Fruit fly (Drosophila melanogaster) S2 (cell line): ENCODE measurements around the gene CG31957.

Source experiments
- CG8478 ChIP-seq: fragments of >200 bp; optimal IDR thresholded peaks from 2 replicates; lab custom pipeline; 2018
- CTCF ChIP-seq, 2 experiments: fragments of >200 bp; optimal IDR thresholded peaks; 2 replicates each; lab custom pipeline; 2018

CG31957 gene

dm6 chr2L:3880048-3880447 lies 7.8 kb upstream of the CG31957 start:
- TF ChIP-seq CG8478 (lab: Kevin White, UChicago) (no peak), CTCF (optimal IDR thresholded peaks at IDR 0.05; lab: Kevin White, UChicago) (no peak)

DNA sequence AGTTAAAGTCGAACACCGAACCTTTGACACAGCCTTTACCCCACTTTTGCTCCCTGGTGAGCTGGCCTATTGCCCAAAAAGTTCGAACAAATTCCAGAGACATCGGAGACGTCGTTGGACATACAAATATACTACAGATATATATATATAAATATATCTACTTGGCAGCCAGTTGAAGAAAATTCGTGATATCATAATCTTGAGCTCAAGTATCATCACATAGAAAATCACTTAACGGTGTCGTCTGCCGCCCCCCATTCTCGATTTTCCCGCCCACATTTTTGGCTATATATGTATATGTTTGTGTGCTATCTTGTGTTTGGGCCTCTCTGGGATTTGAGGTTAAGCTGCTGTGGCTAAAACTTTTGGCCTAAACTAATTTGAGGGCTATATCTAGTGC lies 4.8 kb upstream of the CG31957 start:
- no peak for TF ChIP-seq CTCF (optimal IDR thresholded peaks at IDR 0.05; lab: Kevin White, UChicago)
- no peak for TF ChIP-seq CG8478 (lab: Kevin White, UChicago)

DNA sequence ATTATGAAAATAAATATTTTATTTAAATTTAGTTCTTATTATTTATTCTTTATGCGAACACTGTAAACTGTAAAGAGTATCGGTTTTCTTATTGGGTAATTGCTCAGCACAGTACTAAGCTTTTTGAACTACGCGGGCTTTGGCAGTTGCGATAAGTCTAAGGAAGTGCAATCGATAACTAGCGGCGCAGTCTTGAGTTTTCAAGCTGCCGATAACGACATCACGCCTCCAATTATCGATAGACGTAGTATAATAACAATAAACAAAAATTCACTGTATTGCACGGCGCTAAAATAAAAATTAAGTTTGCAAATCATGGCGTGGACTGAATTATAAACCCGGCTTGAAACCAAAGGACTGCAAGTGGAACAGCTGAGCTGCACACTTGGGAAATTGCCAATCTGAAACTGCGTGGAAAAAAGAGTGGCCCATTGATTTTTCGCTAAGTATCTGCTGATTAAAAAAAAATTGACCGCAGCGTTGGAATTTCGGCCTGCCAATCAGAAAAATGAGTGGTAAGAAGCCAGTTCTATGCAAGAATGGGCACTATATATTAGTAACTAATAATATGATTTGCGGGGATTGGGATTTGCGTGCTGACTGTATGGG lies 4.7 kb downstream of the CG31957 start, which contains the start of gene Cep97:
Gene Cep97 (plus strand): TSS at position 224 of the 609 bp plus-strand sequence.
- no peak for TF ChIP-seq CTCF (optimal IDR thresholded peaks at IDR 0.05; lab: Kevin White, UChicago)
- TF ChIP-seq CG8478 (lab: Kevin White, UChicago) = no peak

DNA sequence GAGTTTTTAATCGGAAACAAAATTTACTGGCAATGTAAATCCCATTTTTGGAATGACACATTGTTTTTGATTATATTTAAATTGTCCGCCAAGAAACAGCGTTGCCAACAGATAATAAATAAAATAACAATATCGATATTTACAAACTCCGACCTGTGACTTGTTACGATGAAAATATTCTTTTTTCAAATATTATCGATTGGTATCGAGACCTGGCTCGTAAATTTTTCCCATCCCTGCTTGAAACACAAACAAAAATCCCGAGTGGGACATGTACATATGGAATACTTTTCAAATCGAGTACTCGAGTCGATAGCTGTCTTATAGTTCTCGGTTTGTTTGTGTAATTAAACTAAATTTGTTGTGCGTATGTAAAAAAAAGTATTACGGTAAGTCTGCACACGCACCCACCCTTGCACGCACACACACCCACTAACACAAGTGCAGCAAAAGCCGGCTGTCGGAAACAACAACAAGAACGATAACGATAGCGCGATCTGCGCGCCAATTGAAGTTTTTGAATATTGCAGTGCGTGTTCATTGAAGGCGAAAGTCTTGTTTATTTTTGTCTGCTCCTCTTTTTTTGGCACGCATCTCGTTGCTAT lies 9.7 kb downstream of the CG31957 start, which contains the start of gene TTLL4B:
Gene TTLL4B (plus strand): TSS at position 232 of the 605 bp plus-strand sequence.
- no peak for TF ChIP-seq CG8478 (lab: Kevin White, UChicago)
- no peak for TF ChIP-seq CTCF (optimal IDR thresholded peaks at IDR 0.05; lab: Kevin White, UChicago)

- no peak for TF ChIP-seq CTCF (optimal IDR thresholded peaks at IDR 0.05; lab: Kevin White, UChicago)
- no peak for TF ChIP-seq CG8478 (lab: Kevin White, UChicago)
Observed at dm6 chr2L:3861388-3861787, 10.9 kb downstream of the CG31957 start.

- no peak for TF ChIP-seq CG8478 (lab: Kevin White, UChicago)
- TF ChIP-seq CTCF (optimal IDR thresholded peaks at IDR 0.05; lab: Kevin White, UChicago) = no peak
Observed at dm6 chr2L:3858118-3858517, 14.1 kb downstream of the CG31957 start.

dm6 chr2L:3856372-3856771 lies 15.9 kb downstream of the CG31957 start:
- no peak for TF ChIP-seq CTCF (optimal IDR thresholded peaks at IDR 0.05; lab: Kevin White, UChicago)
- TF ChIP-seq CG8478 (lab: Kevin White, UChicago) = no peak

dm6 chr2L:3855528-3856189 lies 16.6 kb downstream of the CG31957 start:
- TF ChIP-seq CTCF (optimal IDR thresholded peaks at IDR 0.05; lab: Kevin White, UChicago) (no peak), CG8478 (lab: Kevin White, UChicago) (no peak)

dm6 chr2L:3853507-3854030 lies 18.7 kb downstream of the CG31957 start:
- TF ChIP-seq CG8478 (lab: Kevin White, UChicago) (no peak), CTCF (optimal IDR thresholded peaks at IDR 0.05; lab: Kevin White, UChicago) (no peak)

DNA sequence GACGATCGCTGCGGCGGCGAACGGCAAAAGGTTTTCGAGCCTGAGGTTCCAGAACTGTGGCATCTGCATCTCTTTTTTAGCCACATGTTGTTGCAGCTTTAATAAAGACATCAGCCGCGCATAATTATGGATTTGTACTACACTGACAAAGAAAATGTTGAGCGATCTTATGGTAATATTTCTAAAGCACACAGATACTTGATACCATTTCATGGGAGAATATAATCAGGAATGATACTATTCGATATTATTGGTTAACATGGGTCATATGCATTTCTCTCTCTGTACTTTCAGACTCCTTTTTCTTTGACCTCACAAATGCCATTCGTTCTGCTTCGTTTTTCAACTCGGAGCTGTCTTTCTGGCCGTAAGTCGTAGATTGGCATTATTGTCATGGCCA lies 20.1 kb downstream of the CG31957 start:
- no peak for TF ChIP-seq CG8478 (lab: Kevin White, UChicago)

DNA sequence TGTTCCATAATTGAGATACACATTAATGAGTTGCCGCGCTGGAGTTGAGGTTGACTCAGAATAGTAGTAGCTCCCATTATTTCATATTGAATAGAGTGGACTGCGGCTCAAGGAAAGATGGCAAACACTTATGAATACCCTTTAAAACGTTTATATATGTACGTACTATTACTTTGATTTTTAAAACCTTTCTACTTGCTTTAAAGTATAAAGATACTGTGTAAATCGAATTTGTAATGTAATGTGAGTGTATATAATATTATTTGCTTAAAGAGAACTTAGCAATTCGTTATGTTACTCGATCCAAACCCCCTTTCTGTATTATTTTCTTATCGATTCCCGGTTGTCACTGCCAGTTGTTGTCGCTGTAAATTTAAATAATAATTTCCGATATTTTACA lies 20.9 kb downstream of the CG31957 start:
- no peak for TF ChIP-seq CG8478 (lab: Kevin White, UChicago)
- TF ChIP-seq CTCF (optimal IDR thresholded peaks at IDR 0.05; lab: Kevin White, UChicago) = no peak

DNA sequence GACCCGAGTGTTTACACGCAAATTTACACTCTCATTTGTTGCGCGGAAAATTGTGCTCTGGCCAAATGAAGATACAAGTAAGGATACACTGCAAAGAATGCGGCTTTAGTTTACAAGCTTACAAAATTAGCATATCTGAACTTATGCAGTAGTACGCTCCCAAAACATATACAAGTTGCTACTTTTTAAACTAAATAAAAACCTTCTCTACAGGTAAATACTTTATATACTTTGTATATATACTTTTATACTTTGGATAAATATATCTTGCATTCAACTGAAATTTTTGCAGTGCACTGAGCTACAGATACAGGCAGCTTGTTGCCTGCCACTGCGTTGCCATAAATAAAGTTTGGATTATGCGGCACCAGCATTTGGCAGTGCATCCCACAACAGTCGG lies 24.4 kb downstream of the CG31957 start:
- TF ChIP-seq CTCF (optimal IDR thresholded peaks at IDR 0.05; lab: Kevin White, UChicago) (no peak), CG8478 (lab: Kevin White, UChicago) (no peak)

- TF ChIP-seq CTCF (optimal IDR thresholded peaks at IDR 0.05; lab: Kevin White, UChicago) (no peak), CG8478 (lab: Kevin White, UChicago) (no peak)
Observed at dm6 chr2L:3846520-3846919, 25.7 kb downstream of the CG31957 start.

DNA sequence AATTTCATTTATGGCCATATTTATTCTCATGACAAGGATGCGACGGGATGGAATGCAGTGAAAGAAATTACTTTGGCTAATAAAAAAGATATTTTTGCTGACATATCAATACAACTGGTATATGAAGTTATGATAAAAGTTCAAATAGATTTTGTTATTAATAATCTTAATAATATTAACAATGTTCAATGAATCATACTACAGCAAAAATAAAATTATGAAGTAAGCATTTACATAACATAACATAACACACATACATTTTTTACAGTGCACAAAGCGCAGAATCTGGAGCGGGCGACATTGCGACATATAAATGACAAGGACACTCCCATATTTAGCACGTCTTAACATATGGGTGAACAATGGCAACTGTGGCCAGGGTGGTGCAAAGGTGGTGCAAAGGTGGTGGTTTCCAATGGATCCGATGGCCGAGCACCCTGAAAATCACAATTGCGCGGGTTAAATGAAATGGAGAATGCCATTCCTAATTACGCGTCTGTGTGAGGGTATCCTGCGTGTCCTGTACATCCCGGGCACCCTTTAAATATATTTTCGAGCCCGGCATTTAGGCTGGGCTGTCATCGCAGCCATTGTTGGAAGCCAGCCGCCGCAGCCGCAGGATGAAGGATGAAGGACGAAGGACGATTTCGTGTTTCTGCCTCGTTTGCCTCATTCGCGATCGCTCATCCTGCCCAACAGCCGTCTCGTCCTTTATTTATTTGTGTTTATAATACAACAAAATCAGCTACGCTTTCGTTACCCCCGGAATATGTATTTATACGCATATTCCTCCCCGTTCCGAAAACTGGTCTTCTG lies 27.2 kb downstream of the CG31957 start:
- TF ChIP-seq CTCF (optimal IDR thresholded peaks at IDR 0.05; lab: Kevin White, UChicago) = no peak
- no peak for TF ChIP-seq CG8478 (lab: Kevin White, UChicago)
